Worm (Caenorhabditis elegans) whole organism, L2 larva: ENCODE data around the gene T05A1.5.

Experiments
- C34F6.9 ChIP-seq: fragments of 150-350 bp; optimal IDR thresholded peaks from 2 replicates; lab custom pipeline; 2014; ENCODE audit warnings: missing biosample characterization, missing genetic modification characterization
- F13H6.1 ChIP-seq: sonication (generic microtip); optimal IDR thresholded peaks from 2 replicates; lab custom pipeline; 2016; ENCODE audit warnings: missing genetic modification characterization, missing compliant biosample characterization
- R02D3.7 ChIP-seq: fragments of 150-350 bp; optimal IDR thresholded peaks from 2 replicates; lab custom pipeline; 2014; ENCODE audit warnings: missing biosample characterization, missing genetic modification characterization
- Y55F3AM.14 ChIP-seq: fragments of 200-800 bp; sonication (Bioruptor generic); optimal IDR thresholded peaks from 2 replicates; lab custom pipeline; 2018; ENCODE audit warnings: mild to moderate bottlenecking, missing genetic modification characterization, missing compliant biosample characterization
- ZK546.5 ChIP-seq: sonication (generic microtip); optimal IDR thresholded peaks from 2 replicates; lab custom pipeline; 2017; ENCODE audit warnings: missing biosample characterization, missing genetic modification characterization
- alr-1 ChIP-seq: fragments of 150-350 bp; optimal IDR thresholded peaks from 2 replicates; lab custom pipeline; 2014; ENCODE audit warnings: missing biosample characterization, missing genetic modification characterization
- ama-1 ChIP-seq: fragments of 150-350 bp; optimal IDR thresholded peaks from 2 replicates; lab custom pipeline; 2018; ENCODE audit warnings: inconsistent platforms
- blmp-1 ChIP-seq: sonication (generic microtip); optimal IDR thresholded peaks from 2 replicates; lab custom pipeline; 2017; ENCODE audit warnings: missing genetic modification characterization, mild to moderate bottlenecking, missing compliant biosample characterization, antibody characterized with exemption, moderate library complexity; ENCODE audit not compliant: insufficient read depth
- crh-2 ChIP-seq: sonication (generic microtip); optimal IDR thresholded peaks from 2 replicates; lab custom pipeline; 2017; ENCODE audit warnings: missing biosample characterization, missing genetic modification characterization
- egl-27 ChIP-seq: sonication (generic microtip); optimal IDR thresholded peaks from 3 replicates; lab custom pipeline; 2017; ENCODE audit warnings: missing biosample characterization, missing genetic modification reagents, missing genetic modification characterization
- elt-1 ChIP-seq: fragments of 150-350 bp; optimal IDR thresholded peaks from 2 replicates; lab custom pipeline; 2014; ENCODE audit warnings: missing biosample characterization, missing genetic modification characterization
- gmeb-1 ChIP-seq: fragments of 150-350 bp; optimal IDR thresholded peaks from 2 replicates; lab custom pipeline; 2014; ENCODE audit warnings: missing biosample characterization, missing genetic modification characterization
- lin-39 ChIP-seq: fragments of 150-350 bp; optimal IDR thresholded peaks from 2 replicates; lab custom pipeline; 2014; ENCODE audit warnings: missing biosample characterization, missing genetic modification reagents, missing genetic modification characterization
- mab-5 ChIP-seq: fragments of 150-350 bp; optimal IDR thresholded peaks from 2 replicates; lab custom pipeline; 2014; ENCODE audit warnings: missing biosample characterization, missing genetic modification characterization
- mbf-1 ChIP-seq: sonication (generic microtip); optimal IDR thresholded peaks from 2 replicates; lab custom pipeline; 2017; ENCODE audit warnings: missing biosample characterization, missing genetic modification characterization
- mdl-1 ChIP-seq, 2 experiments: fragments of 150-350 bp in 1 of 2; sonication (generic microtip) in 1 of 2; optimal IDR thresholded peaks; 2 replicates each; lab custom pipeline; 2017; ENCODE audit warnings: missing biosample characterization in 2 of 2, missing genetic modification characterization in 2 of 2
- nhr-10 ChIP-seq: sonication (generic microtip); optimal IDR thresholded peaks from 2 replicates; lab custom pipeline; 2017; ENCODE audit warnings: missing biosample characterization, missing genetic modification characterization
- nhr-129 ChIP-seq: fragments of 150-350 bp; optimal IDR thresholded peaks from 2 replicates; lab custom pipeline; 2014; ENCODE audit warnings: missing biosample characterization, missing genetic modification characterization
- nhr-21 ChIP-seq: fragments of 150-350 bp; optimal IDR thresholded peaks from 2 replicates; lab custom pipeline; 2014; ENCODE audit warnings: missing biosample characterization, missing genetic modification characterization
- nhr-23 ChIP-seq: fragments of 150-350 bp; optimal IDR thresholded peaks from 2 replicates; lab custom pipeline; 2014; ENCODE audit warnings: missing biosample characterization, missing genetic modification reagents, missing genetic modification characterization
- nhr-237 ChIP-seq: fragments of 150-350 bp; optimal IDR thresholded peaks from 2 replicates; lab custom pipeline; 2014; ENCODE audit warnings: missing biosample characterization, missing genetic modification characterization
- nhr-25 ChIP-seq: fragments of 150-350 bp; sonication (generic microtip); optimal IDR thresholded peaks from 3 replicates; lab custom pipeline; 2014; ENCODE audit warnings: missing biosample characterization, missing genetic modification characterization
- nhr-6 ChIP-seq: fragments of 150-350 bp; optimal IDR thresholded peaks from 2 replicates; lab custom pipeline; 2014; ENCODE audit warnings: missing biosample characterization, missing genetic modification characterization
- nhr-77 ChIP-seq: fragments of 150-350 bp; optimal IDR thresholded peaks from 2 replicates; lab custom pipeline; 2014; ENCODE audit warnings: missing biosample characterization, missing genetic modification characterization
- peb-1 ChIP-seq: fragments of 150-350 bp; optimal IDR thresholded peaks from 2 replicates; lab custom pipeline; 2014; ENCODE audit warnings: missing biosample characterization, missing genetic modification characterization
- sma-3 ChIP-seq: sonication (generic microtip); optimal IDR thresholded peaks from 2 replicates; lab custom pipeline; 2016; ENCODE audit warnings: missing genetic modification reagents, missing genetic modification characterization, missing compliant biosample characterization
- sma-9 ChIP-seq, 2 experiments: fragments of 150-350 bp in 1 of 2; sonication (generic microtip) in 1 of 2; optimal IDR thresholded peaks; 2 replicates each; lab custom pipeline; 2014 to 2016; ENCODE audit warnings: missing genetic modification characterization in 2 of 2, mild to moderate bottlenecking in 1 of 2, missing biosample characterization in 1 of 2, missing compliant biosample characterization in 1 of 2, missing genetic modification reagents in 1 of 2, moderate library complexity in 1 of 2
- snpc-4 ChIP-seq: fragments of 150-350 bp; optimal IDR thresholded peaks from 2 replicates; lab custom pipeline; 2014; ENCODE audit warnings: missing biosample characterization, missing genetic modification characterization
- unc-39 ChIP-seq: fragments of 150-350 bp; optimal IDR thresholded peaks from 2 replicates; lab custom pipeline; 2014; ENCODE audit warnings: missing biosample characterization, missing genetic modification characterization
- zag-1 ChIP-seq: fragments of 150-350 bp; optimal IDR thresholded peaks from 2 replicates; lab custom pipeline; 2014; ENCODE audit warnings: missing biosample characterization, missing genetic modification characterization
- ztf-1 ChIP-seq: fragments of 200-800 bp; sonication (Bioruptor generic); conservative IDR thresholded peaks from 2 replicates; pipeline ENCODE4 v1.3.6; 2022; ENCODE audit warnings: missing genetic modification characterization, missing compliant biosample characterization
- ztf-11 ChIP-seq: sonication (generic microtip); optimal IDR thresholded peaks from 2 replicates; lab custom pipeline; 2017; ENCODE audit warnings: missing biosample characterization, missing genetic modification characterization
- ztf-4 ChIP-seq: fragments of 150-350 bp; optimal IDR thresholded peaks from 2 replicates; lab custom pipeline; 2014; ENCODE audit warnings: missing biosample characterization, missing genetic modification characterization

Gene T05A1.5

ce11 chrIV:9545986-9546385 lies at the start of gene T05A1.5:
Gene T05A1.5, plus strand, starts transcription at chrIV:9546286.
- TF ChIP-seq nhr-129 (tag; lab: Kevin White, UChicago) (no peak), gmeb-1 (tag; lab: Kevin White, UChicago) (no peak), snpc-4 (tag; lab: Kevin White, UChicago) (no peak), sma-3 (GFP tag; lab: Kevin White, UChicago) (no peak), mbf-1 (tag; lab: Kevin White, UChicago) (no peak), R02D3.7 (no peak), nhr-237 (tag; lab: Kevin White, UChicago) (no peak), nhr-6 (tag; lab: Kevin White, UChicago) (no peak), lin-39 (tag; lab: Kevin White, UChicago) (no peak), nhr-21 (tag; lab: Kevin White, UChicago) (no peak)

ce11 chrIV:9496306-9496705 lies 49.8 kb upstream of the T05A1.5 start, which contains the start of gene sru-3:
Gene sru-3, plus strand, starts transcription at chrIV:9496606.
- TF ChIP-seq ztf-1 (GFP tag; lab: Robert Waterston, UW) = no peak

- no peak for TF ChIP-seq C34F6.9
- TF ChIP-seq ZK546.5 = no peak
- no peak for TF ChIP-seq nhr-77
- no peak for TF ChIP-seq nhr-23 (tag; lab: Kevin White, UChicago)
- no peak for TF ChIP-seq alr-1 (tag; lab: Kevin White, UChicago)
- no peak for TF ChIP-seq Y55F3AM.14 (GFP tag; lab: Kevin White, UChicago)
- no peak for TF ChIP-seq F13H6.1 (tag; lab: Kevin White, UChicago)
- TF ChIP-seq nhr-10 (tag; lab: Kevin White, UChicago) = no peak
- no peak for TF ChIP-seq blmp-1 (tag; lab: Kevin White, UChicago)
- no peak for TF ChIP-seq nhr-25 (tag; lab: Kevin White, UChicago)
- no peak for TF ChIP-seq sma-3 (GFP tag; lab: Kevin White, UChicago)
- TF ChIP-seq egl-27 = no peak
- no peak for TF ChIP-seq unc-39 (tag; lab: Kevin White, UChicago)
These were observed 48.0 kb upstream of the T05A1.5 start, which contains the start of gene sru-4 for ce11 chrIV:9498088-9498487. Gene sru-4, plus strand, starts transcription at chrIV:9498388.

ce11 chrIV:9499636-9500035 lies 46.5 kb upstream of the T05A1.5 start:
- TF ChIP-seq zag-1 (no peak), peb-1 (tag; lab: Kevin White, UChicago) (no peak), mdl-1 (tag; optimal IDR thresholded peaks at IDR 0.05; lab: Kevin White, UChicago) (no peak), gmeb-1 (tag; lab: Kevin White, UChicago) (no peak), mbf-1 (tag; lab: Kevin White, UChicago) (no peak), C34F6.9 (no peak), ztf-4 (no peak), mab-5 (tag; lab: Kevin White, UChicago) (no peak), Y55F3AM.14 (GFP tag; lab: Kevin White, UChicago) (no peak), F13H6.1 (tag; lab: Kevin White, UChicago) (no peak), nhr-21 (tag; lab: Kevin White, UChicago) (no peak), crh-2 (tag; lab: Kevin White, UChicago) (no peak), ztf-11 (tag; lab: Kevin White, UChicago) (no peak), egl-27 (no peak), nhr-23 (tag; lab: Kevin White, UChicago) (no peak), elt-1 (no peak), nhr-6 (tag; lab: Kevin White, UChicago) (no peak)

- TF ChIP-seq nhr-21 (tag; lab: Kevin White, UChicago) (no peak), sma-9 (GFP tag; optimal IDR thresholded peaks at IDR 0.05; lab: Kevin White, UChicago) (peak; percentile 31), sma-9 (tag; optimal IDR thresholded peaks at IDR 0.05; lab: Kevin White, UChicago) (no peak)
These were observed 46.0 kb upstream of the T05A1.5 start, which contains the start of gene ugt-21 for ce11 chrIV:9500100-9500499. Gene ugt-21, plus strand, starts transcription at chrIV:9500311.

- TF ChIP-seq unc-39 (tag; lab: Kevin White, UChicago) (no peak), nhr-25 (tag; lab: Kevin White, UChicago) (no peak), nhr-6 (tag; lab: Kevin White, UChicago) (no peak), crh-2 (tag; lab: Kevin White, UChicago) (no peak), ama-1 (lab: Kevin White, UChicago) (no peak), sma-3 (GFP tag; lab: Kevin White, UChicago) (no peak), ZK546.5 (no peak)
These were observed 39.8 kb upstream of the T05A1.5 start, which contains the start of gene ttr-9 for ce11 chrIV:9506251-9506650. Gene ttr-9, minus strand, starts transcription at chrIV:9506351.
